In genomic region chrIII:11389384-11389783, ce11 we compare ENCODE assay signal across 3 worm cellular contexts.
TF ChIP-seq lines count a peak whose summit lies in the region.

No protein-coding gene starts in this region.

TF ChIP-seq in whole organism, L4 larva, 104 proteins besides CTCF, POLR2A, EP300 and RAD21:
- TF ChIP-seq hmg-1.1 (GFP tag; IDR thresholded peaks at IDR 0.05; lab: Robert Waterston, UW) (0 out of 2 replicates have a peak, but pooled peaks have one; percentile 10), ceh-20 (GFP tag; IDR thresholded peaks at IDR 0.05; lab: Robert Waterston, UW) (0 out of 2 replicates have a peak, but pooled peaks have one; percentile 12), D1046.2 (GFP tag; IDR thresholded peaks at IDR 0.05; lab: Robert Waterston, UW) (0 out of 2 replicates have a peak, but pooled peaks have one; percentile 26), lim-7 (GFP tag; IDR thresholded peaks at IDR 0.05; lab: Robert Waterston, UW) (0 out of 2 replicates have a peak, but pooled peaks have one; percentile 9), madf-5 (GFP tag; IDR thresholded peaks at IDR 0.05; lab: Robert Waterston, UW) (no peak), egl-43 (GFP tag; IDR thresholded peaks at IDR 0.05; lab: Robert Waterston, UW) (0 out of 2 replicates have a peak, but pooled peaks have one; percentile 27), set-16 (GFP tag; IDR thresholded peaks at IDR 0.05; lab: Robert Waterston, UW) (peak; percentile 88), ZK337.2 (GFP tag; IDR thresholded peaks at IDR 0.05; lab: Robert Waterston, UW) (0 out of 2 replicates have a peak, but pooled peaks have one; percentile 3), nhr-102 (tag; optimal IDR thresholded peaks at IDR 0.05; lab: Kevin White, UChicago) (no peak)

TF ChIP-seq in whole organism, early embryonic, 17 proteins besides CTCF, POLR2A, EP300 and RAD21:
- TF ChIP-seq hnd-1 (tag; optimal IDR thresholded peaks at IDR 0.05; lab: Kevin White, UChicago) (no peak), sea-1 (GFP tag; conservative IDR thresholded peaks at IDR 0.05; lab: Robert Waterston, UW) (0 out of 2 replicates have a peak, but pooled peaks have one; percentile 19)

TF ChIP-seq in whole organism, young adult, 124 proteins besides CTCF, POLR2A, EP300 and RAD21:
- TF ChIP-seq bed-1 (GFP tag; IDR thresholded peaks at IDR 0.05; lab: Robert Waterston, UW) (0 out of 2 replicates have a peak, but pooled peaks have one; percentile 18), egrh-3 (GFP tag; IDR thresholded peaks at IDR 0.05; lab: Robert Waterston, UW) (peak; percentile 64), athp-1 (tag; optimal IDR thresholded peaks at IDR 0.05; lab: Kevin White, UChicago) (no peak), zfh-2 (GFP tag; conservative IDR thresholded peaks at IDR 0.05; lab: Robert Waterston, UW) (peak; percentile 95), chd-7 (tag; optimal IDR thresholded peaks at IDR 0.05; lab: Kevin White, UChicago) (peak; percentile 41)
